Worm (Caenorhabditis elegans) whole organism, early embryonic: Measurements from ENCODE around the gene D1046.4.

Experiments used
- B0310.2 ChIP-seq: sonication (generic microtip); optimal IDR thresholded peaks from 2 replicates; lab custom pipeline; 2016; ENCODE audit warnings: mild to moderate bottlenecking, missing genetic modification characterization, missing compliant biosample characterization
- aly-1 ChIP-seq: sonication (generic microtip); optimal IDR thresholded peaks from 2 replicates; lab custom pipeline; 2016; ENCODE audit warnings: missing genetic modification characterization, missing compliant biosample characterization
- ama-1 ChIP-seq: fragments of 150-350 bp; optimal IDR thresholded peaks from 2 replicates; lab custom pipeline; 2014
- ets-7 ChIP-seq: sonication (generic microtip); optimal IDR thresholded peaks from 2 replicates; lab custom pipeline; 2016; ENCODE audit warnings: missing genotype, missing genetic modification characterization, missing compliant biosample characterization
- hmg-4 ChIP-seq: fragments of 200-800 bp; sonication (Bioruptor generic); optimal IDR thresholded peaks from 2 replicates; lab custom pipeline; 2018; ENCODE audit warnings: mild to moderate bottlenecking, missing genetic modification characterization, missing compliant biosample characterization
- hnd-1 ChIP-seq: sonication (generic microtip); optimal IDR thresholded peaks from 2 replicates; lab custom pipeline; 2016; ENCODE audit warnings: missing genetic modification characterization, missing compliant biosample characterization
- tbx-11 ChIP-seq: fragments of 200-800 bp; sonication (Bioruptor generic); IDR thresholded peaks from 2 replicates; pipeline ENCODE4 v1.3.6; 2022; ENCODE audit warnings: missing genetic modification characterization, missing compliant biosample characterization

ce11 chrIV:8956189-8956588, 22.5 kb downstream of the D1046.4 start, which contains the start of gene tpra-1:
- TF ChIP-seq ama-1 (lab: Kevin White, UChicago) = no peak
- TF ChIP-seq tbx-11 = no peak
- no peak for TF ChIP-seq aly-1 (tag; lab: Kevin White, UChicago)
- no peak for TF ChIP-seq ets-7
- TF ChIP-seq hnd-1 (tag; lab: Kevin White, UChicago) = no peak
- TF ChIP-seq hmg-4 (GFP tag; lab: Kevin White, UChicago) = no peak
- no peak for TF ChIP-seq B0310.2
